Worm (Caenorhabditis elegans): ENCODE measurements around the gene T10D4.14.

- TF ChIP-seq him-1 (tag; optimal IDR thresholded peaks at IDR 0.05) (no peak), W03F9.2 (tag; optimal IDR thresholded peaks at IDR 0.05) (no peak)
These were observed 45.8 kb downstream of the T10D4.14 start, which contains the start of gene clec-122 for ce11 chrII:3105765-3106164.
